Worm (Caenorhabditis elegans) whole organism, early embryonic: ENCODE data around the gene bath-19.
"Not testable (repeated sequence)": the region's sequence is repeated elsewhere in the genome, so short reads cannot be mapped to it uniquely, and the experiment has no call there.

Source experiments
- F13C5.2 ChIP-seq: sonication (generic microtip); optimal IDR thresholded peaks from 2 replicates; lab custom pipeline; 2017; ENCODE audit warnings: mild to moderate bottlenecking, missing genetic modification characterization, inconsistent platforms, missing compliant biosample characterization
- hmbx-1 ChIP-seq: sonication (generic microtip); optimal IDR thresholded peaks from 2 replicates; lab custom pipeline; 2016; ENCODE audit warnings: mild to moderate bottlenecking, missing genetic modification characterization, missing compliant biosample characterization
- hnd-1 ChIP-seq: sonication (generic microtip); optimal IDR thresholded peaks from 2 replicates; lab custom pipeline; 2016; ENCODE audit warnings: missing genetic modification characterization, missing compliant biosample characterization
- tbx-37 ChIP-seq: fragments of 200-800 bp; sonication (Bioruptor generic); conservative IDR thresholded peaks from 2 replicates; pipeline ENCODE4 v1.3.6; 2022; ENCODE audit warnings: missing genetic modification reagents, missing genetic modification characterization, missing compliant biosample characterization

ce11 chrII:2032282-2032681 lies 6.9 kb downstream of the bath-19 start, which contains the start of gene btb-4:
- not testable (repeated sequence) for TF ChIP-seq tbx-37 (GFP tag; lab: Robert Waterston, UW); hnd-1; hmbx-1 (tag; lab: Kevin White, UChicago); F13C5.2 (tag; lab: Kevin White, UChicago)
